Worm (Caenorhabditis elegans) whole organism, L4 larva: ENCODE measurements around the gene imp-3.

Source experiments
- F37D6.2 ChIP-seq: sonication (generic microtip); optimal IDR thresholded peaks from 2 replicates; lab custom pipeline; 2016; ENCODE audit warnings: mild to moderate bottlenecking, missing genetic modification characterization, missing compliant biosample characterization
- ama-1 ChIP-seq: fragments of 150-350 bp; optimal IDR thresholded peaks from 2 replicates; lab custom pipeline; 2014; ENCODE audit warnings: inconsistent platforms, mixed read lengths
- ceh-44 ChIP-seq: fragments of 200-800 bp; sonication (Bioruptor generic); IDR thresholded peaks from 2 replicates; pipeline ENCODE4 v1.3.6; 2022; ENCODE audit warnings: missing genetic modification reagents, missing genetic modification characterization, missing compliant biosample characterization
- ceh-82 ChIP-seq: sonication (generic microtip); optimal IDR thresholded peaks from 2 replicates; lab custom pipeline; 2017; ENCODE audit warnings: missing biosample characterization, missing genetic modification characterization
- hmg-1.1 ChIP-seq: fragments of 200-800 bp; sonication (Bioruptor generic); IDR thresholded peaks from 2 replicates; pipeline ENCODE4 v1.3.6; 2022; ENCODE audit warnings: missing genetic modification reagents, missing genetic modification characterization, missing compliant biosample characterization
- lin-15B ChIP-seq: fragments of 150-350 bp; sonication (generic microtip); optimal IDR thresholded peaks from 3 replicates; lab custom pipeline; 2014; ENCODE audit warnings: missing biosample characterization, missing genetic modification characterization
- mdl-1 ChIP-seq, 2 experiments: fragments of 150-350 bp in 1 of 2; sonication (generic microtip) in 1 of 2; optimal IDR thresholded peaks; 2 replicates each; lab custom pipeline; 2014 to 2017; ENCODE audit warnings: missing biosample characterization in 2 of 2, missing genetic modification characterization in 2 of 2
- nhr-41 ChIP-seq: fragments of 200-800 bp; sonication (Bioruptor generic); IDR thresholded peaks from 2 replicates; pipeline ENCODE4 v1.3.6; 2022; ENCODE audit warnings: missing genetic modification reagents, missing genetic modification characterization, missing compliant biosample characterization
- pha-4 ChIP-seq, 2 experiments: fragments of 150-350 bp in 1 of 2; fragments of 200-800 bp in 1 of 2; sonication (Bioruptor generic) in 1 of 2; IDR thresholded peaks in 1 of 2; optimal IDR thresholded peaks in 1 of 2; 2 replicates each; pipeline versions ENCODE4 v1.3.6 to Lab custom; 2014 to 2022; ENCODE audit warnings: missing genetic modification characterization in 2 of 2, missing genetic modification reagents in 2 of 2, missing biosample characterization in 1 of 2, missing compliant biosample characterization in 1 of 2
- skn-1 ChIP-seq: fragments of 150-350 bp; optimal IDR thresholded peaks from 2 replicates; lab custom pipeline; 2014; ENCODE audit warnings: missing biosample characterization, missing genetic modification characterization
- snpc-4 ChIP-seq: fragments of 150-350 bp; optimal IDR thresholded peaks from 2 replicates; lab custom pipeline; 2014; ENCODE audit warnings: missing biosample characterization, missing genetic modification characterization

ce11 chrIV:7785506-7786065, 3.8 kb downstream of the imp-3 start, which contains the start of gene tag-322:
- TF ChIP-seq ama-1 = peak; percentile 44
- peak; percentile 16 for TF ChIP-seq F37D6.2
- TF ChIP-seq hmg-1.1 = no peak
- no peak for TF ChIP-seq ceh-44 (GFP tag; lab: Robert Waterston, UW)
- TF ChIP-seq pha-4 (GFP tag; IDR thresholded peaks at IDR 0.05; lab: Robert Waterston, UW) = no peak
- TF ChIP-seq pha-4 (tag; optimal IDR thresholded peaks at IDR 0.05; lab: Kevin White, UChicago) = peak; percentile 18
- TF ChIP-seq lin-15B = no peak
- TF ChIP-seq skn-1 (tag; lab: Kevin White, UChicago) = no peak
- no peak for TF ChIP-seq snpc-4 (tag; lab: Kevin White, UChicago)
- no peak for TF ChIP-seq nhr-41
- TF ChIP-seq mdl-1 (tag; optimal IDR thresholded peaks at IDR 0.05; lab: Kevin White, UChicago) = no peak
- TF ChIP-seq ceh-82 (tag; lab: Kevin White, UChicago) = no peak
